Worm (Caenorhabditis elegans) whole organism, mixed stage, embryonic: ENCODE measurements around the gene dsl-3.
"Not testable (repeated sequence)": the region's sequence is repeated elsewhere in the genome, so short reads cannot be mapped to it uniquely, and the experiment has no call there.

Source experiments
- M03D4.4 ChIP-seq: sonication (generic microtip); optimal IDR thresholded peaks from 2 replicates; lab custom pipeline; 2017; ENCODE audit warnings: mild to moderate bottlenecking, missing genetic modification characterization, missing compliant biosample characterization
- blmp-1 ChIP-seq: fragments of 150-350 bp; optimal IDR thresholded peaks from 2 replicates; lab custom pipeline; 2014; ENCODE audit warnings: missing biosample characterization, missing genetic modification characterization
- ceh-43 ChIP-seq: fragments of 200-800 bp; sonication (Bioruptor generic); optimal IDR thresholded peaks from 2 replicates; lab custom pipeline; 2018; ENCODE audit warnings: mild to moderate bottlenecking, missing genetic modification characterization, moderate library complexity, missing compliant biosample characterization
- ceh-83 ChIP-seq: fragments of 200-800 bp; sonication (Bioruptor generic); optimal IDR thresholded peaks from 2 replicates; lab custom pipeline; 2018; ENCODE audit warnings: mild to moderate bottlenecking, missing genetic modification characterization, missing compliant biosample characterization
- drap-1 ChIP-seq: fragments of 200-800 bp; sonication (Bioruptor generic); optimal IDR thresholded peaks from 3 replicates; lab custom pipeline; 2018; ENCODE audit warnings: mild to moderate bottlenecking, missing genetic modification characterization, missing compliant biosample characterization
- elt-3 ChIP-seq: fragments of 150-350 bp; optimal IDR thresholded peaks from 2 replicates; lab custom pipeline; 2014; ENCODE audit warnings: missing biosample characterization, missing genetic modification characterization
- flh-1 ChIP-seq: fragments of 200-800 bp; sonication (Bioruptor generic); optimal IDR thresholded peaks from 2 replicates; lab custom pipeline; 2018; ENCODE audit warnings: mild to moderate bottlenecking, missing genetic modification characterization, moderate library complexity, missing compliant biosample characterization
- hlh-1 ChIP-seq: fragments of 150-350 bp; optimal IDR thresholded peaks from 2 replicates; lab custom pipeline; 2014; ENCODE audit warnings: missing biosample characterization, missing genetic modification reagents, missing genetic modification characterization
- lin-13 ChIP-seq: fragments of 150-350 bp; optimal IDR thresholded peaks from 2 replicates; lab custom pipeline; 2014; ENCODE audit warnings: missing biosample characterization, missing genetic modification characterization
- lin-32 ChIP-seq: fragments of 200-800 bp; sonication (Bioruptor generic); optimal IDR thresholded peaks from 2 replicates; lab custom pipeline; 2018; ENCODE audit warnings: mild to moderate bottlenecking, missing genetic modification characterization, missing compliant biosample characterization
- lsy-2 ChIP-seq: fragments of 150-350 bp; optimal IDR thresholded peaks from 2 replicates; lab custom pipeline; 2014; ENCODE audit warnings: missing biosample characterization, missing genetic modification characterization
- mab-5 ChIP-seq: fragments of 150-350 bp; optimal IDR thresholded peaks from 2 replicates; lab custom pipeline; 2014; ENCODE audit warnings: missing biosample characterization, missing genetic modification characterization
- mep-1 ChIP-seq: fragments of 150-350 bp; optimal IDR thresholded peaks from 2 replicates; lab custom pipeline; 2017; ENCODE audit warnings: missing biosample characterization, missing genetic modification reagents, missing genetic modification characterization, inconsistent platforms
- mls-2 ChIP-seq: sonication (generic microtip); optimal IDR thresholded peaks from 2 replicates; lab custom pipeline; 2016; ENCODE audit warnings: mild to moderate bottlenecking, missing genetic modification characterization, moderate library complexity, missing compliant biosample characterization
- nhr-12 ChIP-seq: fragments of 150-350 bp; optimal IDR thresholded peaks from 2 replicates; lab custom pipeline; 2014; ENCODE audit warnings: missing biosample characterization, missing genetic modification characterization
- nhr-2 ChIP-seq: fragments of 150-350 bp; optimal IDR thresholded peaks from 2 replicates; lab custom pipeline; 2014; ENCODE audit warnings: missing biosample characterization, missing genetic modification characterization
- nhr-237 ChIP-seq: fragments of 150-350 bp; optimal IDR thresholded peaks from 2 replicates; lab custom pipeline; 2014; ENCODE audit warnings: missing biosample characterization, missing genetic modification characterization
- nhr-28 ChIP-seq: fragments of 150-350 bp; optimal IDR thresholded peaks from 2 replicates; lab custom pipeline; 2014; ENCODE audit warnings: missing biosample characterization, missing genetic modification characterization
- nhr-76 ChIP-seq: sonication (generic microtip); optimal IDR thresholded peaks from 2 replicates; lab custom pipeline; 2017; ENCODE audit warnings: missing biosample characterization, missing genetic modification characterization
- pha-4 ChIP-seq: fragments of 150-350 bp; optimal IDR thresholded peaks from 2 replicates; lab custom pipeline; 2018; ENCODE audit warnings: missing biosample characterization, missing genetic modification reagents, missing genetic modification characterization
- sem-2 ChIP-seq: fragments of 200-800 bp; sonication (Bioruptor generic); optimal IDR thresholded peaks from 2 replicates; lab custom pipeline; 2018; ENCODE audit warnings: mild to moderate bottlenecking, missing genetic modification characterization, missing compliant biosample characterization
- snpc-4 ChIP-seq: fragments of 150-350 bp; optimal IDR thresholded peaks from 2 replicates; lab custom pipeline; 2014; ENCODE audit warnings: missing biosample characterization, missing genetic modification characterization
- tbx-8 ChIP-seq: fragments of 200-800 bp; sonication (Bioruptor generic); optimal IDR thresholded peaks from 2 replicates; lab custom pipeline; 2018; ENCODE audit warnings: mild to moderate bottlenecking, missing genetic modification characterization, moderate library complexity, missing compliant biosample characterization
- unc-120 ChIP-seq: sonication (generic microtip); optimal IDR thresholded peaks from 2 replicates; lab custom pipeline; 2017; ENCODE audit warnings: missing genetic modification characterization, missing compliant biosample characterization; ENCODE audit not compliant: poor library complexity, severe bottlenecking
- unc-39 ChIP-seq: fragments of 150-350 bp; optimal IDR thresholded peaks from 2 replicates; lab custom pipeline; 2014; ENCODE audit warnings: missing biosample characterization, missing genetic modification characterization
- ztf-11 ChIP-seq: fragments of 150-350 bp; optimal IDR thresholded peaks from 2 replicates; lab custom pipeline; 2014; ENCODE audit warnings: missing biosample characterization, missing genetic modification characterization

dsl-3 gene

ce11 chrIV:1609973-1610372, at the start of gene dsl-3:
TSS of gene dsl-3 (plus strand) at chrIV:1610273.
- not testable (repeated sequence) for TF ChIP-seq ztf-11 (tag; lab: Kevin White, UChicago); pha-4 (tag; lab: Kevin White, UChicago); hlh-1

DNA sequence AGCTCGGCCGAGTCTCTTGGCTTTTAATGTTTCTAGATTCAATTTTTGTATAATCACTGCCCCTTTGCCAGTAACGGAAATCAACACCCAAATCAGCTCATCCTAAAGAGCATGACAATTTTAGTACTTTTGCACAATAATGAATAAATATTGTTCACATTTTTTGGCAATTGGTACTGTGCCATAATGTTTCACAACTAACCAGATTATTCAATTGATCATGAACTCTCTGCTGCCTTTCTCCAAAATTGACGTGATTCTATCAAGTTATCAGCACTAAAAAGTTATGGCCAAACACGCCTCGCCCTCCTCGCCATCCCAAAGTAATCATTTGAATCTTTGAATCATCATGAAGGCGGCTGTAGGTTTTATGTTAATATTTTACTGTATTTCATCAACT, 48.2 kb upstream of the dsl-3 start, which contains the start of gene hpo-6:
hpo-6 (plus strand) TSS at position 301 of the 400 bp plus-strand sequence.
- no peak for TF ChIP-seq ztf-11 (tag; lab: Kevin White, UChicago)
- no peak for TF ChIP-seq M03D4.4 (tag; lab: Kevin White, UChicago)
- TF ChIP-seq lsy-2 (tag; lab: Kevin White, UChicago), result no peak
- no peak for TF ChIP-seq drap-1 (GFP tag; lab: Kevin White, UChicago)
- TF ChIP-seq sem-2, result no peak
- no peak for TF ChIP-seq nhr-237
- no peak for TF ChIP-seq unc-120 (tag; lab: Kevin White, UChicago)
- TF ChIP-seq ceh-83 (GFP tag; lab: Kevin White, UChicago), result no peak
- no peak for TF ChIP-seq nhr-28 (tag; lab: Kevin White, UChicago)
- no peak for TF ChIP-seq nhr-2 (tag; lab: Kevin White, UChicago)

DNA sequence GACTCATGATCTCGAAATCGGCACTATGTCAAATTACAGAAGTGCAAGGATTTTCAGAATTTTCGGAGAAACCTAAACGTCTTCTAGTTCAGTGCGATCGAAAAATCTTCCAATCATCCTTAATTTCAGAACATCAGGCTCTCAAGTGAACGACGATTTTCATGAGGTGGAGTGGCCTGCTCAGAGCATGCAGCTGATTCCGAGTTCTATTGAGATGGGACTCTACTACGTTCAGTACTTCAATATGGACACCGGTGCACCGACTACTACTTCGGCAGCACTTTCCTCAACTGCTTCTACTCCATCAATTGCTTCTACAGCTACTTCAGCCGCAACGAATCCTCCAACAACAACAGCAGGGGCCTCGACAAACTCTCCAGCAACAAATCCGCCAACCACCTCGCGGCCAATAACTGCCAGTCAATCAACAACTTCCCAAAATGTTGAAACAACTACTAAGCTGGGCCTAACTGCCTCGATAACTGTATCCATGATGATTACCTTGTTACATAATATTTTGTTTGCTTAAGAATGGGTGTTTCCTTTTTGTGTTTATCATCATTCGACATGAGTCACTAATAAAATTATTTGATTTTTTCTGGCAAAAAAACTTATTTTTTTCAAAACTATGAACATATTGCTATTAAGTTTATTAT, 46.5 kb upstream of the dsl-3 start, which contains the start of gene Y41D4B.15:
Y41D4B.15 (plus strand) TSS at position 606 of the 656 bp plus-strand sequence.
- TF ChIP-seq lin-32 (GFP tag; lab: Kevin White, UChicago), result no peak
- TF ChIP-seq, all 35 proteins: peak for 0

DNA sequence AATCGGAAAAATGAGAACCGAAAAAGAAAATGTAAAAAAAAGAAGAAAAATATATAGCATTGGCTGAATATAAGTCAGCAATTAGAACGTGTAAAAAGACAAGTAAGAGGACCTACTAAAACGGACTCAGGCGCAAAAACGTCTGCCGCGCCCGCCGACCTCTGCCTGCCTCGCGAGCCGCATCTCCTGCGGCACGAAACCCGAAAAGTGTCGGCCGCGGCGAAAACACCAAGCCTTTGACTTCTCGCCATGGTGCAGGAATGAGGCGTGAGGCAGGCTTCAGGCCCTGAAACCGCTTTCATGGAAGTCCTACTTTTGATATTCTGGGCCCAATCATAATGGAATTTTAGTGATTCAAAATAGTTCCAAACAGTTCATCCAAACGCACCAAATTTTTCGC, 44.3 kb upstream of the dsl-3 start:
- no peak for TF ChIP-seq unc-120 (tag; lab: Kevin White, UChicago)
- no peak for TF ChIP-seq drap-1 (GFP tag; lab: Kevin White, UChicago)
- TF ChIP-seq mab-5 (tag; lab: Kevin White, UChicago), result no peak
- TF ChIP-seq flh-1 (GFP tag; lab: Kevin White, UChicago), result no peak
- no peak for TF ChIP-seq nhr-28 (tag; lab: Kevin White, UChicago)
- no peak for TF ChIP-seq lsy-2 (tag; lab: Kevin White, UChicago)
- no peak for TF ChIP-seq lin-13 (tag; lab: Kevin White, UChicago)
- TF ChIP-seq, all 35 proteins: peak for 0

- TF ChIP-seq nhr-76 (tag; lab: Kevin White, UChicago) (no peak), ceh-43 (GFP tag; lab: Kevin White, UChicago) (no peak), snpc-4 (tag; lab: Kevin White, UChicago) (no peak), mls-2 (no peak), drap-1 (GFP tag; lab: Kevin White, UChicago) (no peak), mep-1 (no peak), unc-120 (tag; lab: Kevin White, UChicago) (no peak), elt-3 (tag; lab: Kevin White, UChicago) (no peak), hlh-1 (no peak), ceh-83 (GFP tag; lab: Kevin White, UChicago) (no peak), M03D4.4 (tag; lab: Kevin White, UChicago) (no peak), lsy-2 (tag; lab: Kevin White, UChicago) (no peak), nhr-12 (no peak), tbx-8 (GFP tag; lab: Kevin White, UChicago) (no peak), ztf-11 (tag; lab: Kevin White, UChicago) (no peak), nhr-2 (tag; lab: Kevin White, UChicago) (no peak), unc-39 (tag; lab: Kevin White, UChicago) (no peak), mab-5 (tag; lab: Kevin White, UChicago) (no peak), blmp-1 (no peak)
Measured at ce11 chrIV:1567577-1567976, 42.5 kb upstream of the dsl-3 start.

DNA sequence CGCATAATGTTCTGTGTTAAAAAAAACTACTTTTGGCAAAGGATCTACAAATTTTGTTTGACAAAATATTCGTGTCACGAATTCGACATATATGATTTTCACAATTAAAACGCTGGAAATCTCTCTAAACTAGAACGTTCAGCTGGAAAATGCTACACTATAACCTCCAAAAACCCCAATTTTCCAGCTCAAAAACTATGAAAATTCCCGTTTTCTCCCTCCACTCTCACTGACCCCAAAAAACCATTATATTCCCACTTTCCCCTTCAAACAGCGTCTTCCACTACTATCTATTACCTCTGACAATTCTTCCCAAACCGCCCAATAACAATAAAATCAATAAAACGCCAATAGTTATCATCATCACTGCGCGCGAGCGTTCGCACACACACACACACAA, 33.3 kb upstream of the dsl-3 start, which contains the start of gene Y41D4B.14:
Y41D4B.14 (plus strand) TSS at position 301 of the 400 bp plus-strand sequence.
- TF ChIP-seq blmp-1 (no peak), flh-1 (GFP tag; lab: Kevin White, UChicago) (no peak), lin-13 (tag; lab: Kevin White, UChicago) (no peak), M03D4.4 (tag; lab: Kevin White, UChicago) (no peak), ceh-83 (GFP tag; lab: Kevin White, UChicago) (no peak), unc-39 (tag; lab: Kevin White, UChicago) (no peak)
